Worm (Caenorhabditis elegans) whole organism, midembryonic: Measurements from ENCODE around the gene F13A2.9.

Experiments
- T22C8.4 ChIP-seq: fragments of 200-800 bp; sonication (Bioruptor generic); IDR thresholded peaks from 2 replicates; pipeline ENCODE4 v1.3.6; 2022; ENCODE audit warnings: missing genetic modification characterization, missing compliant biosample characterization
- cog-1 ChIP-seq: sonication (generic microtip); optimal IDR thresholded peaks from 2 replicates; lab custom pipeline; 2016; ENCODE audit warnings: missing genetic modification characterization, missing compliant biosample characterization
- flt-1 ChIP-seq: fragments of 200-800 bp; sonication (Bioruptor generic); IDR thresholded peaks from 2 replicates; pipeline ENCODE4 v1.3.6; 2022; ENCODE audit warnings: missing genetic modification characterization, missing compliant biosample characterization
- klf-2 ChIP-seq: fragments of 200-800 bp; sonication (Bioruptor generic); conservative IDR thresholded peaks from 2 replicates; pipeline ENCODE4 v1.3.6; 2022; ENCODE audit warnings: missing genetic modification reagents, missing genetic modification characterization, missing compliant biosample characterization
- med-1 ChIP-seq: sonication (generic microtip); optimal IDR thresholded peaks from 2 replicates; lab custom pipeline; 2017; ENCODE audit warnings: missing genetic modification characterization, mild to moderate bottlenecking, missing compliant biosample characterization, antibody characterized with exemption, missing genetic modification reagents; ENCODE audit not compliant: insufficient read depth
- ref-1 ChIP-seq: fragments of 200-800 bp; sonication (Bioruptor generic); conservative IDR thresholded peaks from 2 replicates; pipeline ENCODE4 v1.3.6; 2022; ENCODE audit warnings: missing genetic modification reagents, missing genetic modification characterization, missing compliant biosample characterization
- tab-1 ChIP-seq: fragments of 200-800 bp; sonication (Bioruptor generic); IDR thresholded peaks from 2 replicates; pipeline ENCODE4 v1.3.6; 2022; ENCODE audit warnings: missing genetic modification characterization, missing compliant biosample characterization
- ztf-29 ChIP-seq: fragments of 200-800 bp; sonication (Bioruptor generic); IDR thresholded peaks from 2 replicates; pipeline ENCODE4 v1.3.6; 2022; ENCODE audit warnings: missing genetic modification reagents, missing genetic modification characterization, missing compliant biosample characterization

DNA sequence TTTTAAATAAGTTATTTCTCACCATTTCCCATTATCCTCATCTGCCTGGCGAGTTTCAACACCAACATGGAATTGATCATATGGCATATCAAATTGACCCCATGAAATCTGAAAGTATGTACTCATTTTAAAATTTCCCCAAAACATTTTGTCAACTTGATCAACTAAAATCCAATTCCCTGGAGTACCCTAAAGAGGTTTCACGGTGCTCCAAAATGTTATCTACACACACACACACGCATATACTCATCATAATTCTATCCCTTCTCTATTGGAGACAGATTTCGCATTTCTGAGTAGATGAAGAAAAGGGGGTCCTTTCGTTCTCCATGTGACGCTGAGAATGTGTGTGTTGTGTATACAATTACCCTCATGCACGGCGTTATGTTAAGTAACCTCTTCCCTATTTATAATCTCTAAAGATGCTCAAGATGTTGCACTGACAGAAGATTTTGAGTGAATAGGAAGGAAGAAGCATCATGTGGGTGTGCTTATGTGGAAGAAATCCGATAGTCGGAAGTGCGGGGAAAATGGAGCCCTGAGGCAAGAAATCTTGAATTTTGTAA lies 31.2 kb downstream of the F13A2.9 start:
- TF ChIP-seq T22C8.4: no peak
- TF ChIP-seq cog-1 (tag; lab: Kevin White, UChicago): no peak
- TF ChIP-seq med-1 (GFP tag; lab: Kevin White, UChicago): no peak
- TF ChIP-seq flt-1 (GFP tag; lab: Robert Waterston, UW): no peak
- no peak for TF ChIP-seq tab-1 (GFP tag; lab: Robert Waterston, UW)
- no peak for TF ChIP-seq klf-2 (GFP tag; lab: Robert Waterston, UW)
- TF ChIP-seq ref-1: no peak
- TF ChIP-seq ztf-29 (GFP tag; lab: Robert Waterston, UW): no peak
